Worm (Caenorhabditis elegans): ENCODE measurements around the gene F54D8.6.

The F54D8.6 gene

DNA sequence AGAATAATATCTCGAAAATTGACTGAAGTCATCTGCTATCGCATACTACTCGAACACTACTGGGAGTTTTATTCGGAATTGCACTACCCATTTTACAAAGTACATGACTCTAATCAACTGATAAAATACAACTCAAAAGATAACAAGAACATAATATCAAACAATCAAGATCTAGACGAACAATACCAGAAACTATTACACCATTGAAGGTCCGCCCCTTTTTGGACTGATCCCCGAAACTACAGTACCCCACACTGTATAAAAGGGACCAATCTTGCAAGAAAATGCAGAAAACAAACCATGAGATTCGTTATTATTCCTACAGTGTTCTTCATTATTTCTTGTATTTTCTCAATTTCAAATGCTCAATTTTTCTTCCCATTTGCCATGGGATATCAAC lies 8.3 kb upstream of the F54D8.6 start, which contains the start of gene F54D8.10:
Gene F54D8.10, plus strand, starts transcription at position 301 of the 400 bp plus-strand sequence.
- TF ChIP-seq cebp-1 (GFP tag; IDR thresholded peaks at IDR 0.05) (no peak), cebp-1 (tag; optimal IDR thresholded peaks at IDR 0.05) (no peak), lag-1 (GFP tag; IDR thresholded peaks at IDR 0.05) (no peak), bed-2 (GFP tag; IDR thresholded peaks at IDR 0.05) (no peak), ceh-100 (GFP tag; IDR thresholded peaks at IDR 0.05) (no peak), snpc-1.3 (tag; optimal IDR thresholded peaks at IDR 0.05; ENCODE audit: insufficient read depth) (no peak), bed-1 (GFP tag; IDR thresholded peaks at IDR 0.05) (no peak), ceh-58 (GFP tag; IDR thresholded peaks at IDR 0.05) (no peak), hrde-1 (tag; optimal IDR thresholded peaks at IDR 0.05; ENCODE audit: borderline replicate concordance) (no peak), F55B11.4 (tag; optimal IDR thresholded peaks at IDR 0.05; ENCODE audit: borderline replicate concordance, insufficient read depth) (no peak), ccch-3 (GFP tag; optimal IDR thresholded peaks at IDR 0.05) (no peak), K11D2.4 (GFP tag; IDR thresholded peaks at IDR 0.05) (no peak)

DNA sequence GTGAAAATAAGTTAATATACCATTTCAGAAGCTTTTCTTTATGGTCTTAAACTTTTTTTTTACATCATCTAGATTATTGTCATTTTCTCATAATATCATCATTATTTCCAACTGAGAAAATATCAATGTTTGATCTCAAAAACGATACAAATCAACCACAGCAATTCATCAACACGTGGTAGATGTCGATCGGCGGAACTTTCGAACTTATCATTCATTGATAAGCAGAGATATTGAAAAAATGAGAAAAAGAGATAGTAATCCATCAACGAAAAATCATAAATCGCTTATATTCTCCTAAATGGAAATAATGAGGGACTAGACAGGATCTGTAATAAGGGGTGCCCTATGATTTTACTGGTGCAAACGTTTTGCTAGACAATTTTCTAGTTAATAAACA lies 6.0 kb upstream of the F54D8.6 start:
- TF ChIP-seq pha-4 (tag; optimal IDR thresholded peaks at IDR 0.05), result no peak
- no peak for TF ChIP-seq mxl-1 (tag; optimal IDR thresholded peaks at IDR 0.05)
- no peak for TF ChIP-seq lin-26 (GFP tag; IDR thresholded peaks at IDR 0.05)
- no peak for TF ChIP-seq ccch-3 (GFP tag; optimal IDR thresholded peaks at IDR 0.05)
- TF ChIP-seq ztf-25 (GFP tag; IDR thresholded peaks at IDR 0.05), result no peak
- TF ChIP-seq dpff-1 (tag; optimal IDR thresholded peaks at IDR 0.05), result no peak
- TF ChIP-seq chd-7 (tag; optimal IDR thresholded peaks at IDR 0.05), result no peak
- no peak for TF ChIP-seq tbp1 (GFP tag; optimal IDR thresholded peaks at IDR 0.05)
- TF ChIP-seq madf-3 (GFP tag; IDR thresholded peaks at IDR 0.05), result no peak
- TF ChIP-seq K11D2.4 (GFP tag; IDR thresholded peaks at IDR 0.05), result no peak
- TF ChIP-seq xnd-1 (tag; optimal IDR thresholded peaks at IDR 0.05), result no peak

DNA sequence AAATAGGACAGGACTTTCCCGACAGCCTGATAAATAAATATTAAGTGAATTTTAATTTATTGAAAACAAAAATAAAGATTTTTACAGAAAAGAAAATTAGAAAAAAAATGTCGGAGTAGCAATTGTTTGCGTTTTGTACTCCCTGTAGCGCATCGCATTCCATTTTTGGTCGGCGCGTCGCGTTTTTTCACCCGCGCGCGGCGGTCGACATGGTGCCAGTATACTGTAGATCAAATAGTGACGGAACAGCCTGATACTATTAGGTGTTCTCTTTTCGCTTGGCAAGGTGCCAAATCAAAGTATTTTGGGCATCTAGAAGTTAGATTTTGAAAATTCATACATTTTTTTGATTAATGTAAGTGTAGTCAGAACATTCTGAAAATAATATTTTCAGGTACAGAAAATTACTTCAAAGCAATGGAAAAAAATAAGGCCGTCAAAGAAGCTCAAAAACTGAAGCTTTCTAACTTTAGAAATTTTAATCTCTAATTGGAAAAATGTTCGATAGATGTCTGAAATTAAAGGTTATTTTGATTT lies 4.0 kb upstream of the F54D8.6 start:
- TF ChIP-seq madf-6 (GFP tag; IDR thresholded peaks at IDR 0.05) (peak; percentile 74), efl-1 (GFP tag; optimal IDR thresholded peaks at IDR 0.05) (peak; percentile 57), madf-8 (GFP tag; conservative IDR thresholded peaks at IDR 0.05) (peak; percentile 48; the same call in 1 of the 2 replicates), F52B5.7 (tag; optimal IDR thresholded peaks at IDR 0.05) (no peak)

DNA sequence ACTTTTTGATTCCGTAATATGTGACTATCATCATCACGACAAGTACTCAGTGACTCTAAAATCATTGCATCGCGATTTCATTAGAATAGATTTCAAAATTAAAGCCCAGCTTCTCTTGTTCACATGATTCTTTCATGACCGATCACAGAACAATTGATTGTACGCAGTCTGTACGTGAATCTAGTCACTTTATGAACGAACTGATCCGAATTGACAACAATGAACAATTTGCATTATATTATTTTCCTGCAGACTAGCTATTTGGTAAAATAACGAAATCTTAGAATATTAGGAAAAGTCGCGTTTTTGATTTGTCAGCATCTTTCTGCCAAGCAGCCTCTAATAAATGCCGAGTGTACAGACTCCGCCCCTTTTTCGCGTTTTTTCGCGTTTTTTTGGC lies 3.3 kb upstream of the F54D8.6 start:
- TF ChIP-seq aptf-3 (GFP tag; IDR thresholded peaks at IDR 0.05), result no peak
- no peak for TF ChIP-seq dpl-1 (GFP tag; optimal IDR thresholded peaks at IDR 0.05)
- TF ChIP-seq pbrm-1 (GFP tag; IDR thresholded peaks at IDR 0.05), result no peak

ce11 chrIII:5105485-5105884 lies 2.7 kb downstream of the F54D8.6 start:
- TF ChIP-seq zfh-2 (GFP tag; conservative IDR thresholded peaks at IDR 0.05) (peak; percentile 84), aptf-2 (GFP tag; conservative IDR thresholded peaks at IDR 0.05) (no peak)

ce11 chrIII:5106893-5107471 lies 4.2 kb downstream of the F54D8.6 start, which contains the start of gene dpy-17:
dpy-17 (plus strand) TSS chrIII:5107330.
- TF ChIP-seq repo-1 (tag; optimal IDR thresholded peaks at IDR 0.05), result peak; percentile 35
- TF ChIP-seq let-526 (GFP tag; IDR thresholded peaks at IDR 0.05), result no peak
- no peak for TF ChIP-seq xnd-1 (tag; optimal IDR thresholded peaks at IDR 0.05)
- TF ChIP-seq ceh-100 (GFP tag; IDR thresholded peaks at IDR 0.05), result no peak
- no peak for TF ChIP-seq Y67H2A.10 (GFP tag; conservative IDR thresholded peaks at IDR 0.05)
